Worm (Caenorhabditis elegans): Measurements from ENCODE around the gene nhr-162.

DNA sequence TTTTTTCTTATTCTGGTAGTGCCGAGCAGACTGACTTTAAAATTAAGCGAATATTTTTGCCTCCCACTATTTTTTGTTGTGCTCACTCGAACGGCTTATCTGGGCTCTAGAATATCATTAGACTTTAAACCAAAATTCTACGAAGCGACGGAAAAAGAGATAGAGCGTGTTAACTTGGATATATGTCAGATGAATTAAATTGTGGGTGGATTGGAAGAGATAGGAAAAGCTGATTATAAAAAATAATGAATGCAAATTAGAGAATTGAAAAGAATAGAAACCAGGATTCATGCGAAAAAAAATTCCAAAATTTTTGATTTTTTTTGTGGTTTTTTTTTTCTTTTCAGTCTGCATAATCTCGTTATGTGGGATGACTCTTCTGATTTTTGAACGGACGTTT, 30.1 kb upstream of the nhr-162 start, which contains the start of gene F20A1.4:
- no peak for TF ChIP-seq ref-1 (GFP tag; conservative IDR thresholded peaks at IDR 0.05)
- no peak for TF ChIP-seq ztf-29 (GFP tag; IDR thresholded peaks at IDR 0.05)
- TF ChIP-seq med-1 (GFP tag; optimal IDR thresholded peaks at IDR 0.05; ENCODE audit: insufficient read depth) = no peak
- TF ChIP-seq klf-2 (GFP tag; conservative IDR thresholded peaks at IDR 0.05) = no peak
